Worm (Caenorhabditis elegans): ENCODE measurements around the gene srw-73.

DNA sequence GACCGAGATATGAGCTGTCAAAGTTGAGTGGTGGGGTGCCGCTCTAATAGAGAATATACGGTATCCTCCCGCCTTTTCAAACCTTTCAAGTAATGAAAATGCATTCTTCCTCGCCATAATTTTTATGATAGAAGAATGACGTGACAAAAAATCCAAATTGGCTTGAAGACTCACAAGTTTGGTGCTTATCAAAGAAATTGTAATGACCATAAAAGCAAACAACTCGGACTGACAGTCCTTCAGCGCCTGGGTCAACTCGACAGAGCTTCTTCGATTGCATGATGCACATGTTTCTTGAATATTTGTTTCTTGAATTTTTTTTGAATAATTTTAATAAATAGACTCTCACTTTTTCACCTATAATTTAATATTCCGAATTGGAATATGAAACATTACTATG lies 17.1 kb upstream of the srw-73 start:
- TF ChIP-seq nhr-76 (tag; optimal IDR thresholded peaks at IDR 0.05) (no peak), nhr-11 (tag; optimal IDR thresholded peaks at IDR 0.05) (no peak), ztf-4 (tag; optimal IDR thresholded peaks at IDR 0.05) (no peak), nhr-25 (tag; optimal IDR thresholded peaks at IDR 0.05) (no peak), zag-1 (tag; optimal IDR thresholded peaks at IDR 0.05) (no peak), ama-1 (optimal IDR thresholded peaks at IDR 0.05) (no peak), nfya-1 (tag; optimal IDR thresholded peaks at IDR 0.05; ENCODE audit: insufficient read depth) (no peak), elt-3 (tag; optimal IDR thresholded peaks at IDR 0.05) (no peak), pha-4 (tag; optimal IDR thresholded peaks at IDR 0.05) (no peak), unc-62 (GFP tag; optimal IDR thresholded peaks at IDR 0.05) (no peak), nhr-28 (tag; optimal IDR thresholded peaks at IDR 0.05) (no peak), lin-39 (tag; optimal IDR thresholded peaks at IDR 0.05) (no peak)

Data from whole organism, L3 larva.